Fruit fly (Drosophila melanogaster) S2 (cell line): ENCODE results near the gene mid.

Experiments
- CG8478 ChIP-seq: fragments of >200 bp; optimal IDR thresholded peaks from 2 replicates; lab custom pipeline; 2018
- CTCF ChIP-seq, 2 experiments: fragments of >200 bp; optimal IDR thresholded peaks; 2 replicates each; lab custom pipeline; 2018

DNA sequence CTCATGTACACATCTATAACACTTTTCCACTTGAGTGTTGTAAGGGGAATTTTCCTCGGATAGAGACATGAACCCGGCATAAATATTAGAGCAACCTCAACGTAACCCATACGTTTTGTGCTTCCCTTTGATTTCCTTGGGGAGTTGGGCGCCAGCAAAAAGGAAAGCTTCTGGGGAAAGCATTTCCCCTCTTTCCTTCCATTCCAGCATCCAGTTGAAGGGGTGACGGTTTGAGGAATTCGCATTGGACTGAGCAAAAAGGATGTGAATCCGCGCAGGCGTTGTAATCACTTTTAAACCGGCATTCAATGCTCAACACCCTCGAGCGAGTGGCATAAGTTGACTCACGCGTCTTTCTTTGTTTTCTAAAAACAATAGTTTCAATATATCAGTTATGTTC, 53.5 kb downstream of the mid start:
- TF ChIP-seq CTCF (optimal IDR thresholded peaks at IDR 0.05; lab: Kevin White, UChicago) = no peak
- no peak for TF ChIP-seq CG8478 (lab: Kevin White, UChicago)
